Worm (Caenorhabditis elegans) whole organism, dauer: ENCODE data around the gene lmtr-3.
"Not testable (repeated sequence)": the region's sequence is repeated elsewhere in the genome, so short reads cannot be mapped to it uniquely, and the experiment has no call there.

ENCODE experiments used
- unc-62 ChIP-seq: sonication (generic microtip); optimal IDR thresholded peaks from 2 replicates; lab custom pipeline; 2017; ENCODE audit warnings: missing biosample characterization, missing genetic modification reagents, missing genetic modification characterization

Gene lmtr-3

DNA sequence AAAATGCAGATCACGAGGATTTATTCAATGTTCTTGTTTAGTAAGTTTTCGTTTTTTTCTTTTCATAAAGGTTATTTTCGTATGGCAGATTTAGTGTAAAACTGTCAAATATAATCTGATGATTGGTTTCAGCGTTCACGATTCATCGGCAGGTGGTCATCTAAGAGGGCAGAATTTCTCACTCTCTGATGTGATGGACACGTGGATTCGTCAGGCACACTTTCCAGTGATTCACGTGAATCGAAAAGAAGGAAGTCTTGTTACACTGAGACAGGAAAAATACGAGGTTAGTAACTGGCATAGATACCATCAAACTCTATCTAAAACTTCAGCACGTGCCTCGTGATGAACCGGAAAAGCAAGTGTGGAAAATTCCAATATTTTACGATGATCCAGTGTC is 29.3 kb upstream of the lmtr-3 start:
- no peak for TF ChIP-seq unc-62 (GFP tag; lab: Kevin White, UChicago)

DNA sequence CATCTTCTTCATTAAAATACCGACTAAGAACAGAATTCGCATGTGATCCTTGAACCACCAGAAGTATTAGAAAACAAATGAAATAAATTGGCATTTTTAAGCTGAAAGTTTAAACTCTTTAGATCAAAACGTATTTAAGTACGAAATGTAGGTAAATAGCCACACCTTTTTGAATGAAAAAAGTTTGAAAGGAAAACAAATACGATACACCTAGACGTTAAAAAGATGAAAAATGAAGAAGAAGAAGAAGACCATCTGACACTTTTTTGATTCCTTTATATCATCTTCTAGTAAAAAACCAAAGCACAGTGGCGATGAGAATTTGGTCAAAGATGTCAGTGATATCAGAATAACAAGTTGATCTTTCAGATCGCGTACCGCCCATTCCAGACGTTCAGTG is 28.1 kb upstream of the lmtr-3 start, which contains the start of gene Y42A5A.3:
TSS of gene Y42A5A.3 (minus strand) at position 101 of the 400 bp plus-strand sequence.
- TF ChIP-seq unc-62 (GFP tag; lab: Kevin White, UChicago) = no peak

DNA sequence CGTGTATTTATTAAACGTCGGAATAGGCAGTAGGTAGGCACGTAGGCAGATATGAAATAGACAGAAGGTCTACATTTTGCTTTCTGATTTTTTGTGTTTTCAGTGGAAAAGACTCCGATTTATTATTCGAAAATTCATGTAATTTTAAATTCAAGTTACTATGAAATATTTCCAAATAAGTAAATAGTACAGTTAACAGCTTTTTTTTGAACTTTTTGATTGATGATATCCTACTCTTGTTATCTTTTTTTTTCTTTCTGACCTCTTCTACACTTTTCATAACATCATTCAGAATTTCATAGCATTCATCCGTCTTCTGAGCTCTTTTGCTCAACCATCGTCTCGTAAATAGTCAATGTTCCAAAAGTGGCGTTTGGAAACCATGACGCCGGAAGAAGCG is 25.4 kb upstream of the lmtr-3 start, which contains the start of gene cdkl-1:
TSS of gene cdkl-1 (plus strand) at position 301 of the 400 bp plus-strand sequence.
- no peak for TF ChIP-seq unc-62 (GFP tag; lab: Kevin White, UChicago)

DNA sequence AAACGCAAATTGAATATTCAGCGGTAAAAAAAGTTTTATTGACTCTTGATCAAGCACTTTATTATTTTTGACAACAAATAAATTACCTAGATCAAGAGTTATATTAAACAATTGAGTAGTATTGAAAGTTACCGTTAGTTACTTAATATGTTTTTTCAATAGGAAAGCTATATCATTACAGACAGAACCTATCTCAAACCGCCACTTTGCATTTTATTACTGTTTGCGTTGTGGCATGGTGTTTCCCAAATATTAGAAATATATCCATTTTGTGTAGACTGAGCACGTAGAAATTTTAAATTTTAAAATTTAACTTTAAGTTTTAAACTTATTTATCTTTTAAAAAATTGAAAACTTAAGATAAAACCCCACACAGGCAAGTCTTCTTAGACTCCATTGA is 19.6 kb upstream of the lmtr-3 start:
- TF ChIP-seq unc-62 (GFP tag; lab: Kevin White, UChicago) = no peak

DNA sequence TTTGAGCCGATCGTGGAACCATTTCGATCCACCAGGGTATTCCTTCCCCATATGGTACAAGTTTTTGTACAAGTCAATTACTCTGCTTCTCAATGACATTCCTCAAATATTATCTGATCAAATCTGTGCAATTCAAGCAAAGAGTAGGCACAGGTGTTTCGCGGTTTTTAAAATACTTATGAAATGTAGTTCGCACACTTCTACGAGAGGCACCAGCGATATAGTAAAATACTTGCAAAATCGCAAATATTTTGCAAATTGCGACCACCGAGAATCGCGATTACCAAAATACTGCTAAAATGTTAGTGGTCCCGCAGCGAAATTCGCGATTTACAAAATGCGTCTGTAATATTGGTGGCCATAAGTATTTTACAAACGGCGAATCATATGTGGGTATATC is 14.3 kb upstream of the lmtr-3 start, which contains the start of gene Y42A5A.5:
TSS of gene Y42A5A.5 (minus strand) at position 101 of the 400 bp plus-strand sequence.
- TF ChIP-seq unc-62 (GFP tag; lab: Kevin White, UChicago) = not testable (repeated sequence)

DNA sequence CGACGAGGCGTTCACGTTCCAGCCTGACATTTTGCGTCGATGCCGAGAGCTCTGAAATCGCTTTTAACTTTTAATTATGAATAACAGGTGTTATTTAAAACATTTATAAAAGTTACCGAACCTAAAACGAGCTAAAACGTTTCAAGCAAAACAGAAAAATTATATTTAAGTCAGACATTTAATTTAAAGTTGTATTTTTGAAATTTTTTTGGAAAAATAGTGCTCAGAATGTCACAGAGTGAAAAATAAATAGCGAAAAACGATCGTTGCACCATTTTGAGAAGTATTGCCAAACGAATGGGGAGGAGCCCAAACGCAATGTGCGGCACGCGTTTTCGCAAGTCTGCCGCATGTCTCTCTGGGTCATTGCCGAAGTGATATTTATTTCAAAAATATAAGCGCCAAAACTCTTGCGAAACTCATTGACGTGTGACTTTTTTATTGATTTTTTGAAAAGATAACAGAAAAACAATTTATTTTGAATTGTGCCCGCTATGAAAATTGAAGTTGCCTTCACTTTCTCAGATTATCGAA is 10.9 kb upstream of the lmtr-3 start, which contains the start of gene erfa-3:
TSS of gene erfa-3 (minus strand) at position 51 of the 534 bp plus-strand sequence.
- no peak for TF ChIP-seq unc-62 (GFP tag; lab: Kevin White, UChicago)

DNA sequence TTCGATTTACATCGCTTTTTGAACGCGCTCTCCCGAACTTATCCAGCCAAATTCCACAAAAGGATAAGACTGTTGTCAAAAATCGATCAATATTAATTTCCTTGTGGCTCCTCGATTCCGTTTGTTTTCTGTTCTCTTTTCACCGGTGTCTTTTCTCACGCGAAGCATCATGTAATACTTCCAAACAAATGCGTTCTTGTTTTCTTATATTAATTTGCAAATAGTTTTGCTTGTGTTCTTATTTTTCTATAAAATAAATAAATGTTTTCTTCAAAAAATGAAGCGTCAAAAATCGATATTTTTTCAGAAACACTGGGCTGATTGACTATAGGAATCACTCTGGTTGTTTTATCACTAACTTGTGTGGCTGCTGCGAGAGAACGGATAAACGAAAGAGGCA is 10.4 kb upstream of the lmtr-3 start, which contains the start of gene math-33:
TSS of gene math-33 (plus strand) at position 301 of the 400 bp plus-strand sequence.
- no peak for TF ChIP-seq unc-62 (GFP tag; lab: Kevin White, UChicago)

DNA sequence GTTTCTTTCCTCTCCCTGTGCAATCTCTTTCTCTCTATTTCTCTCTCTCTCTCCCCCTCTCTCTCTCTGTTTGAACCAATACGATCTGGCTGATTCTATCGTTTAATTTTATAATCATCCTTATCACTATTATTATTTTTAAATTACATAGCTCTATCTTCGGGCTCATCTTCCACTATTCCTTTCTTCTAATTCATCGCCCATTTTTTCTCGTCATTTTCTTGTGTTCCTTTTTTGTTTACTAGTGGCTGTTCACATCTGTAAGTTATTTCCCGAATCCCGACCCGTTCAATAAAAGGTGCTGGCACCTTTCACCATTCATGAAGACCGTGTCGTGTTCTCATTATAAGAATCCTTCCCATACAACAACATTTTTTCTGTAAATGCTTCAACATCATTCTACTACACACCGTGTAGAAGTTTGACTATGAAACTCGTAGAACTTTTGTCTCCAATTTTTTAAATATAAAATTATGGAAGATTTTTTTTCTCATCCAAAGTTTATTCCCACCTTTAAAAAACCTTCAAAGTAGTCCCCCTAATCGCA is 5.7 kb upstream of the lmtr-3 start:
- no peak for TF ChIP-seq unc-62 (GFP tag; lab: Kevin White, UChicago)

DNA sequence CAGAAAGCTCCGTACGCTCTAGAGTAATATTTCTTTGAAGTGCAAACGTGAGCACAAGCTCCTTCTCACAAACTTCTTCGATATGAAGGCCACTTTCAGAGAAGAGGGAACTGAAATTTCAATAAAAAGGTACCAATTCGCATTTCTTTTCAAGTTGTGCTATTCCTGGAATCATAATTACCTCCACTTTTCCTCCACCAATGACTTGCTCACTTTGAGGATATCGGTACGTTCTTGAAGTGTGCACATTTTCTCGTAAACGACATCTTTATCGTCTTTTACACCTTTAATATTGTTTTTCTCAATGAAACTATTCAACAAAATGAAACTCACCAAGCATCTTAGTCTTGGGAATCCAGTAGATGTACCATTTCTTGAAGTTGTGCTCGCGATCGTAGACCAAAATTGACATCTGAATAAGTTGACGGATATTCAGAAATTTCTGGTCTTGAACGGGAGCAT is 4.7 kb upstream of the lmtr-3 start, which contains the start of gene scb-1:
TSS of gene scb-1 (minus strand) at position 412 of the 462 bp plus-strand sequence.
- TF ChIP-seq unc-62 (GFP tag; lab: Kevin White, UChicago) = no peak

DNA sequence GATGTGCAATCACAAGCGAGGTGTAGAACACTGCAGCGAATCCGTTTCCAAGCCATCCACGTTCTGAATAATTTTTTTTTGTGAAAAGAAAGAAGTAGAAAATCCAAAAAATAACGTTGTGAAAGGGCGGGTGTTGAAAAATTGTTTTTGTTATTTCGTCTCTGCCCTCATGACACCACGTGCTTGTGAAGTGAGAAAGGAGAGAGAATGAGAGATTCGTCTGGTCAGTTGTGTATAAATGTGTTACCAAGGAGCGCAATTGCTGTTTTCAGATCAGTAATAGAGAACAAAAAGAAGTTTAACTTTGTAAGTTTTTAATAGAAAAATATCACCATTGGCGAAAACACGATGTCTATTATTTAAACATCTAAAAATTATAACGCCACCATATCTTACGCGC is 2.7 kb upstream of the lmtr-3 start:
- no peak for TF ChIP-seq unc-62 (GFP tag; lab: Kevin White, UChicago)

DNA sequence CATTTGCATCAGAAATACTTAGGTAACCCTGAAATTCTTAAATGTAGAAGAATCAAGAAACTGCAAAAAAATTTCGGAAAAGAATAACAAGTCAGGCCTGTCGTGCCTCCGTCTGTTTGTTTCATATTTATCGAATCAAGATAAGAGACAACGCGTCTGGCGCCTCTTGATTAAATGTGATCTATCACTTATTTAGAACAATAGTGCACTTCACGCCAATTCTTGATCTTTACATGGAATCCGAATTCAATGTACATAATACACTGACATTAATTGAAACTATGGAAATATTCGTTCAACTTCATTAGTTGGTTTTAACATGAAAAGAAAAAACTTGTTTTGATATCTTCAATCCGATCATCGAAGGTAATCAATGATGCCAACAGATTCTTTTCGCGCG is 1.5 kb upstream of the lmtr-3 start, which contains the start of gene mboa-2:
TSS of gene mboa-2 (minus strand) at position 28 of the 400 bp plus-strand sequence.
- TF ChIP-seq unc-62 (GFP tag; lab: Kevin White, UChicago) = no peak

DNA sequence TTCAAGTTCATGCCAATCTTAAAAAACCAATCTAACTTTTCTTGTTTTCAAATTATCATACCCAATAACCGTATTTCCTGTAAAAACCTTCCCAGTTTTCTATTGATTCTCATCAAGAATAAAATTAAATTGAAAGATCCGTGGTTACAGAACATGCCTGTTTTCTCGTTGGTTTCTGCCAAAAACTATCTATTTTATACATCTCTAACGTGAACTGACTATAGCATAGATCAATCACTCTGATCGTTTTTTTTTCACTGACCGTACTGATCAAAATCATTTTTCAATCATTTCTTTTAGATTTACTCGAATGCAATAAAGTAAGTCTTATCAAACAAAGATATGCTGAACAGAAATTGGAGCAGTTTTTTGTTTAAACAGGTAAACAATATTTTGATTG is 936 bp downstream of the lmtr-3 start, which contains the start of gene C06H2.2:
TSS of gene C06H2.2 (plus strand) at position 301 of the 400 bp plus-strand sequence.
- no peak for TF ChIP-seq unc-62 (GFP tag; lab: Kevin White, UChicago)

DNA sequence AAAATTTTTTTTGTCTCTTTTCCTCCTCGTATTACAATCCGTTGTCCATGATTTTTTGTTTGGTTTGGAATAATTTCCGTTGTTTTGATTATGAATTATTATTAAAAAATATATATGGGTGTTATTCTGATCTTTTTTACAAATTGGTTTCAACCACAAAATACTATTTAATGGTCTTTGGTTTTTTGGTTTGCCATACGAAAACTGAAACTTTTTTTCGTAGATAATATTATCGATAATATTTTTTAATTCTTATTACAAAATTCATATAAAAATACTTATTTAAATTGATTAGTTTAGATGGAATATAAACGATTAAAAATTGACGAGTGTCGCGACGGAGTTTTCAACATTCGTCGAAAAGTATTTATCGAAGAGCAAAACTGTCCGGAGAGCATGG is 3.2 kb downstream of the lmtr-3 start, which contains the start of gene jmjd-5:
TSS of gene jmjd-5 (plus strand) at position 301 of the 400 bp plus-strand sequence.
- TF ChIP-seq unc-62 (GFP tag; lab: Kevin White, UChicago) = no peak

DNA sequence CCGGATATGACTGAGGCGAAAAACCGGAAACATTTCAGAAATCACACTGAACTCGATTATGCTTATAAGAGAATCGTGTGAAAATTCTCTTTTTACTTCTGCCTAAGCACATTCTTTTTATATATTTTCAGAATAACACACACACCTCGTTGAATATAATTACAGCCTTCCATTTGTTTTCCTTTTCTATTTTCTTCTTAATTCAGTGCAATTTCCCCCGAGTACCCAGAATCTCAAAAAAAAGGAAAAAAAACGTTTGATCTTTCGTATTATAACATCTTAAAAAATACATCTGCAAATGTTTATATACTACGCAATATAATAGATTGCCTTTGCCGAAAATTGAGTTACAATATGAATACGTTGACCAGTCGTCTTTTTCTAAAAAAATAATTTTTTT is 7.8 kb downstream of the lmtr-3 start:
- no peak for TF ChIP-seq unc-62 (GFP tag; lab: Kevin White, UChicago)

DNA sequence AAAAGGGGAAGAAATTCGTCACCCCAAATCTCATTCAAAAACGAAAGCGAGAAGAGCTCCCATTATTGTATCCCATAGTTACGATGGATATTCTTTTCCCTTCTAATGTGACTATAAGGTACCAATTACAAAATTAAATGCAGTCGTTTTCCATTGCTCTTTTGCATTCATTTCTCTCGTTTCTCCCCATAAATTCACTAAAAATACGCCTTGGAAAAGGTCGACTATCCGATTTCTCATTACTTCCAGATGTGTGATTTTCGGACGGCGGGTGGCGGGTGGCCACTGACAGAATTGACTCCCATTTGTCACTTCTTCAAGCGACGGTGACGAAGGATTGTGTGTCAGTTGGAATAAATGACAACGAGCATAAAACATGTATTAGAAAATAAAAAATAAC is 9.5 kb downstream of the lmtr-3 start:
- TF ChIP-seq unc-62 (GFP tag; lab: Kevin White, UChicago) = no peak

DNA sequence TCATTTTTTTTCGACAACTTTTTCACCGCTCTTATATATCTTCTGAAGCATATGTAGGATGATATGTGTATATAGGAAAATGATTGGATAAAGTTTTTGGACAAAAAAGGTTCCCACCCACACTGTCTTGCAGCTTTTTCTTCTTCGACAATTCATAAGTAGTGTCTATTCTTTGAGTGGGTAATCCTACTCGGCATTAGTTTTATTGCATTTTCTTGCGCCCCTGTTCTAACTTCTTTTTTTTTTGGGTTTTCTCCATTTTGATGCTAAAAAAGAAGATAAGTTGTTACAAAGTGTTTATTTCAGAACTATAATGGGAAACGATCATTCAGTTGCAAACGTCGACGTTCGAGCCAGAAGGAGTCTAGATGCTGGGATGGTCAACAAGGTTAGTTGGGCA is 10.3 kb downstream of the lmtr-3 start, which contains the start of gene glb-3:
TSS of gene glb-3 (plus strand) at position 301 of the 400 bp plus-strand sequence.
- TF ChIP-seq unc-62 (GFP tag; lab: Kevin White, UChicago) = no peak
